Fruit fly (Drosophila melanogaster) whole organism, embryonic: ENCODE data around the gene CG17134.

Experiments
- ATbp ChIP-seq: fragments of 200-800 bp; sonication (Bioruptor generic); optimal IDR thresholded peaks from 2 replicates; lab custom pipeline; 2017; ENCODE audit warnings: missing biosample characterization, mild to moderate bottlenecking, missing genetic modification characterization, missing genetic modification reagents
- CG10366 ChIP-seq: fragments of 200-800 bp; sonication (Bioruptor generic); IDR thresholded peaks from 2 replicates; pipeline ENCODE4 v1.3.6; 2022; ENCODE audit warnings: missing biosample characterization, missing genetic modification characterization
- CG10431 ChIP-seq: fragments of 200-800 bp; sonication (Bioruptor generic); optimal IDR thresholded peaks from 3 replicates; lab custom pipeline; 2018; ENCODE audit warnings: missing biosample characterization, mild to moderate bottlenecking, missing genetic modification characterization
- CG11504 ChIP-seq: fragments of 200-800 bp; sonication (Bioruptor generic); optimal IDR thresholded peaks from 3 replicates; lab custom pipeline; 2019; ENCODE audit warnings: missing biosample characterization, mild to moderate bottlenecking, missing genetic modification characterization, moderate library complexity
- CG11723 ChIP-seq: fragments of 200-800 bp; sonication (Bioruptor generic); optimal IDR thresholded peaks from 2 replicates; lab custom pipeline; 2017; ENCODE audit warnings: missing biosample characterization, mild to moderate bottlenecking, missing genetic modification characterization
- CG12236 ChIP-seq: fragments of 200-800 bp; sonication (Bioruptor generic); optimal IDR thresholded peaks from 2 replicates; lab custom pipeline; 2016; ENCODE audit warnings: missing biosample characterization, missing genetic modification characterization
- CG14441 ChIP-seq: fragments of 200-800 bp; sonication (Bioruptor generic); IDR thresholded peaks from 2 replicates; pipeline ENCODE4 v1.3.6; 2022; ENCODE audit warnings: missing biosample characterization, missing genetic modification characterization
- CG14667 ChIP-seq: fragments of 200-800 bp; sonication (Bioruptor generic); IDR thresholded peaks from 2 replicates; pipeline ENCODE4 v1.3.6; 2022; ENCODE audit warnings: missing biosample characterization, missing genetic modification characterization
- CG15269 ChIP-seq: fragments of 200-800 bp; sonication (Bioruptor generic); optimal IDR thresholded peaks from 2 replicates; lab custom pipeline; 2018; ENCODE audit warnings: missing biosample characterization, mild to moderate bottlenecking, missing genetic modification characterization, moderate library complexity
- CG15514 ChIP-seq: fragments of 200-800 bp; sonication (Bioruptor generic); optimal IDR thresholded peaks from 3 replicates; lab custom pipeline; 2017; ENCODE audit warnings: missing biosample characterization, missing genetic modification characterization, mild to moderate bottlenecking, moderate library complexity, missing genetic modification reagents
- CG16813 ChIP-seq: fragments of 200-800 bp; sonication (Bioruptor generic); IDR thresholded peaks from 3 replicates; pipeline ENCODE4 v1.3.6; 2022; ENCODE audit warnings: missing biosample characterization, missing genetic modification characterization; ENCODE audit not compliant: partially characterized antibody
- CG17361 ChIP-seq: fragments of 200-800 bp; sonication (Bioruptor generic); IDR thresholded peaks from 3 replicates; pipeline ENCODE4 v1.3.6; 2022; ENCODE audit warnings: missing biosample characterization, missing genetic modification characterization
- CG18764 ChIP-seq: fragments of 200-800 bp; sonication (Bioruptor generic); optimal IDR thresholded peaks from 3 replicates; lab custom pipeline; 2016; ENCODE audit warnings: missing biosample characterization, missing genetic modification characterization
- CG2889 ChIP-seq: fragments of 200-800 bp; sonication (Bioruptor generic); IDR thresholded peaks from 3 replicates; pipeline ENCODE4 v1.3.6; 2022; ENCODE audit warnings: missing biosample characterization, missing genetic modification characterization
- CG34422 ChIP-seq: fragments of 200-800 bp; sonication (Bioruptor generic); IDR thresholded peaks from 3 replicates; pipeline ENCODE4 v1.3.6; 2022; ENCODE audit warnings: missing biosample characterization, missing genetic modification characterization
- CG6765 ChIP-seq: fragments of 200-800 bp; sonication (Bioruptor generic); optimal IDR thresholded peaks from 3 replicates; lab custom pipeline; 2017; ENCODE audit warnings: missing biosample characterization, mild to moderate bottlenecking, missing genetic modification characterization
- CG7372 ChIP-seq: fragments of 200-800 bp; sonication (Bioruptor generic); IDR thresholded peaks from 2 replicates; pipeline ENCODE4 v1.3.6; 2022; ENCODE audit warnings: missing biosample characterization, missing genetic modification characterization
- CG7928 ChIP-seq: fragments of 200-800 bp; sonication (Bioruptor generic); optimal IDR thresholded peaks from 2 replicates; lab custom pipeline; 2017; ENCODE audit warnings: missing biosample characterization, mild to moderate bottlenecking, missing genetic modification characterization
- CG8281 ChIP-seq: fragments of 200-800 bp; sonication (Bioruptor generic); optimal IDR thresholded peaks from 2 replicates; lab custom pipeline; 2018; ENCODE audit warnings: missing biosample characterization, mild to moderate bottlenecking, missing genetic modification characterization, moderate library complexity
- CoRest ChIP-seq: fragments of 200-800 bp; sonication (Bioruptor generic); optimal IDR thresholded peaks from 3 replicates; lab custom pipeline; 2018; ENCODE audit warnings: missing biosample characterization, mild to moderate bottlenecking, missing genetic modification characterization, moderate library complexity
- Dek ChIP-seq: fragments of 200-800 bp; sonication (Bioruptor generic); optimal IDR thresholded peaks from 3 replicates; lab custom pipeline; 2019; ENCODE audit warnings: missing biosample characterization, mild to moderate bottlenecking, missing genetic modification characterization, moderate library complexity
- HmgZ ChIP-seq: fragments of 200-800 bp; sonication (Bioruptor generic); optimal IDR thresholded peaks from 2 replicates; lab custom pipeline; 2018; ENCODE audit warnings: missing biosample characterization, mild to moderate bottlenecking, missing genetic modification characterization
- Hmx ChIP-seq: fragments of 200-800 bp; sonication (Bioruptor generic); optimal IDR thresholded peaks from 2 replicates; lab custom pipeline; 2016; ENCODE audit warnings: missing biosample characterization, missing genetic modification characterization
- NK7.1 ChIP-seq: fragments of 200-800 bp; sonication (Bioruptor generic); optimal IDR thresholded peaks from 3 replicates; lab custom pipeline; 2016; ENCODE audit warnings: missing biosample characterization, missing genetic modification characterization
- Optix ChIP-seq: fragments of 200-800 bp; sonication (Bioruptor generic); IDR thresholded peaks from 3 replicates; pipeline ENCODE4 v1.3.6; 2022; ENCODE audit warnings: missing biosample characterization, missing genetic modification characterization
- Pdp1 ChIP-seq, 2 experiments: fragments of 200-800 bp; sonication (Bioruptor generic); optimal IDR thresholded peaks; 3 replicates each; lab custom pipeline; 2016; ENCODE audit warnings: missing biosample characterization in 2 of 2, missing genetic modification characterization in 2 of 2, mild to moderate bottlenecking in 1 of 2, moderate library complexity in 1 of 2
- Sin3A ChIP-seq: fragments of >200 bp; optimal IDR thresholded peaks from 2 replicates; lab custom pipeline; 2018
- Xbp1 ChIP-seq: fragments of 200-800 bp; sonication (Bioruptor generic); optimal IDR thresholded peaks from 3 replicates; lab custom pipeline; 2016; ENCODE audit warnings: missing biosample characterization, mild to moderate bottlenecking, missing genetic modification characterization
- al ChIP-seq: fragments of 200-800 bp; sonication (Bioruptor generic); IDR thresholded peaks from 2 replicates; pipeline ENCODE4 v1.3.6; 2022; ENCODE audit warnings: missing biosample characterization, missing genetic modification characterization
- amos ChIP-seq: fragments of 200-800 bp; sonication (Bioruptor generic); IDR thresholded peaks from 2 replicates; pipeline ENCODE4 v1.3.6; 2022; ENCODE audit warnings: missing biosample characterization, missing genetic modification characterization; ENCODE audit not compliant: partially characterized antibody
- ase ChIP-seq: fragments of 200-800 bp; sonication (Bioruptor generic); IDR thresholded peaks from 3 replicates; pipeline ENCODE4 v1.3.6; 2022; ENCODE audit warnings: missing biosample characterization, missing genetic modification characterization
- corto ChIP-seq: fragments of 200-800 bp; sonication (Bioruptor generic); optimal IDR thresholded peaks from 2 replicates; lab custom pipeline; 2016; ENCODE audit warnings: missing biosample characterization, mild to moderate bottlenecking, missing genetic modification characterization, moderate library complexity
- dpn ChIP-seq, 2 experiments: fragments of 200-800 bp; sonication (Bioruptor generic); optimal IDR thresholded peaks; 3 replicates each; lab custom pipeline; 2016; ENCODE audit warnings: missing biosample characterization in 2 of 2, missing genetic modification characterization in 2 of 2
- lab ChIP-seq: fragments of 200-800 bp; sonication (Bioruptor generic); optimal IDR thresholded peaks from 3 replicates; lab custom pipeline; 2017; ENCODE audit warnings: missing biosample characterization, missing genetic modification characterization, mild to moderate bottlenecking, moderate library complexity, missing genetic modification reagents
- oc ChIP-seq: fragments of 200-800 bp; sonication (Bioruptor generic); optimal IDR thresholded peaks from 2 replicates; lab custom pipeline; 2018; ENCODE audit warnings: missing biosample characterization, mild to moderate bottlenecking, missing genetic modification characterization, moderate library complexity
- sd ChIP-seq: fragments of 200-800 bp; sonication (Bioruptor generic); optimal IDR thresholded peaks from 3 replicates; lab custom pipeline; 2018; ENCODE audit warnings: missing biosample characterization, mild to moderate bottlenecking, missing genetic modification characterization, moderate library complexity
- shn ChIP-seq: fragments of 200-800 bp; sonication (Bioruptor generic); optimal IDR thresholded peaks from 3 replicates; lab custom pipeline; 2016; ENCODE audit warnings: missing biosample characterization, missing genetic modification characterization
- slou ChIP-seq: fragments of 200-800 bp; sonication (Bioruptor generic); optimal IDR thresholded peaks from 3 replicates; lab custom pipeline; 2016; ENCODE audit warnings: missing biosample characterization, missing genetic modification characterization
- so ChIP-seq: fragments of 200-800 bp; sonication (Bioruptor generic); IDR thresholded peaks from 3 replicates; pipeline ENCODE4 v1.3.6; 2022; ENCODE audit warnings: missing biosample characterization, missing genetic modification characterization
- sqz ChIP-seq: fragments of 200-800 bp; sonication (Bioruptor generic); optimal IDR thresholded peaks from 3 replicates; lab custom pipeline; 2018; ENCODE audit warnings: missing biosample characterization, mild to moderate bottlenecking, missing genetic modification characterization
- ttk ChIP-seq: fragments of 200-800 bp; sonication (Bioruptor generic); IDR thresholded peaks from 2 replicates; pipeline ENCODE4 v2.1.2; 2022; ENCODE audit warnings: missing biosample characterization, missing genetic modification characterization
- z ChIP-seq: fragments of 200-800 bp; sonication (Bioruptor generic); IDR thresholded peaks from 3 replicates; pipeline ENCODE4 v1.3.6; 2022; ENCODE audit warnings: missing biosample characterization, missing genetic modification characterization

CG17134 gene

DNA sequence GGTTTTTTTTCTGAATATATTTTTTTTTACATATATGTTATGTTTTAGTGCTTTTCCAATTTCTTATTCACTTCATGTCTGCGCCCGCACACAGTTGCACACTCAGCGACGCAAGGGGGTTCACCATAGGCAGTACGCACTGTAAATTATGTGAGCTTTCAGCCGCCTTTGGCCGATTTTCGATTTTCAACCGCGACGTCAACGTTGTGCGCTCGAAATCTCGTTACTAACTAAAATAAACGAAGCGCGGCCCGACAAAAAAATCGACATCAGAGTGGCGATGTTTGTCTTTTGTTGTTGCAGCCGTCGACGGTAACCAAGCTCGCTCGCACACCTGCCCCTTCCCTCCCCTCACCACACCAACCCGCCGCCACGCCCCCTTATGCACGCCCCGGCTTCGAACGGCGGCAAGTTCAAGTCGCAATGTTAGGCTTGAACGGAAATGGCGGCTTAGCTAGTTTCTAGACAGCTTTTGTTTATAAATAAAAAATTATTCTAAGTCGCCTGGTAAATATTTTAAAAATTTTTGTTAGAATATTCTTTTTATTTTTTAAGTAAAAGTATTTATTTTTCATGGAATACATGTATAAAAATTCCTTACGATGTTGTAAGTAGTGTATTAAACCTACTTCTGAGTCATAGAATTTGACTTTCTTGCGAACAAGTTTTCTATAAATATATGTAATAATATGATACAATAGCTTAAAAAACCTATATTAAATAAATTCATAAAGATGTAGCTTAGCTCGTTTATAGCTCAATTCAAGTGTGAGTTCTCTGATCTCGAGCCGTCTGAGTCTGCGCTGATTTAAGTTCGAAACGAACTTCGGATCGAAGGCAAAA is 19.4 kb upstream of the CG17134 start, which contains the start of gene CG31869 (continued):
- TF ChIP-seq ttk (peak; percentile 40; the same call in 1 of the 2 replicates), sqz (GFP tag; lab: Kevin White, UChicago) (peak; percentile 57), al (GFP tag; lab: Robert Waterston, UW) (peak; percentile 26; the same call in 1 of the 2 replicates), so (0 out of 3 replicates have a peak, but pooled peaks have one; percentile 13), Optix (GFP tag; lab: Robert Waterston, UW) (0 out of 3 replicates have a peak, but pooled peaks have one; percentile 34), CG14667 (GFP tag; lab: Robert Waterston, UW) (0 out of 2 replicates have a peak, but pooled peaks have one; percentile 11), CG14441 (GFP tag; lab: Robert Waterston, UW) (peak; percentile 65), CG15269 (peak; percentile 8), CG7372 (GFP tag; lab: Robert Waterston, UW) (0 out of 2 replicates have a peak, but pooled peaks have one; percentile 17)

DNA sequence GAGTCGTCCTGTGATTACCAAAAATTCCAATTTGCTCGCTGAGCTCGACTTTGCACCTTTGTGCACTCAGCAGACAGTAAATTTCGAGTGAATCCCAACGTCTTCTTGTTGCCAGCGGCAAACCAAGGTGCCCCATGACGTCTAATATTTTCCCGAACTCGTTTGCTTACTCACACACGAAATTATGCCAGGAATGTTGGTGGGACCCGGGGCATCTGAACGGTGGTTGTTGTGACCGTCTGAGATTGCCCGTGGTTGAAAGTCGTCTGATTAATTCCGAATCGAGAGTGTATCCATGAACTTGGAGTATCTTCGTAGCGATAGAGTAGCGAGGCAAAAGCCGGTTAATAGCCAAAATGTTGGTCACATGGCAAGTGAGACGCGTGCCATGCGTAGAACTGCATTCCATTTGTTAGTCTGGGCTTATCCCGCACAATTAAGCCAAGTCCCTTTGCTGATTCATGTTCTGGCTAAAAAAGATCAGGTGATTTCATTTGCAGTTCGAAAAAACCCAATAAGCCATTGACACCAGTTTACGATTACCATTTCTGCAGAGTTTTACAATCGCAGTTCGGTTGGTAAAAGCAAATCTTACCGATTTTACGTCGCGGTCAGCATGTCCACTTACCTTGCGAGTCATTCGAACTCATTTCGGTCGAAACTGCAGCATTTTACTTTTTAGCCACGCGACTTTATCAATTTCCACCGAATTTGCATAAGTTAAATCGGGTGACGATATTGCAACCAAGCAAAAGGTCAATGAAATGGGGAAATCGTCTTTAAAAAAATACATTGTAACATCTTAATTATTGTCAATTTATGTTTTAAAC is 18.3 kb upstream of the CG17134 start:
- TF ChIP-seq CG34422 (0 out of 3 replicates have a peak, but pooled peaks have one; percentile 16), corto (GFP tag; lab: Kevin White, UChicago) (no peak), oc (tag; lab: Kevin White, UChicago) (no peak), sd (tag; lab: Kevin White, UChicago) (peak; percentile 96), CG11504 (peak; percentile 39), CG7928 (GFP tag; lab: Kevin White, UChicago) (no peak), lab (GFP tag; lab: Kevin White, UChicago) (no peak), CG11723 (GFP tag; lab: Kevin White, UChicago) (no peak), ATbp (GFP tag; lab: Kevin White, UChicago) (no peak), CG8281 (tag; lab: Kevin White, UChicago) (no peak), Hmx (no peak), shn (no peak), CG12236 (GFP tag; lab: Kevin White, UChicago) (no peak), amos (GFP tag; lab: Robert Waterston, UW) (no peak), CG17361 (GFP tag; lab: Robert Waterston, UW) (no peak), CG10366 (GFP tag; lab: Robert Waterston, UW) (no peak), CG15514 (GFP tag; lab: Kevin White, UChicago) (no peak), z (GFP tag; lab: Robert Waterston, UW) (peak; percentile 35; the same call in 1 of the 3 replicates), CoRest (tag; lab: Kevin White, UChicago) (no peak), CG16813 (no peak), CG10431 (GFP tag; lab: Kevin White, UChicago) (no peak)

DNA sequence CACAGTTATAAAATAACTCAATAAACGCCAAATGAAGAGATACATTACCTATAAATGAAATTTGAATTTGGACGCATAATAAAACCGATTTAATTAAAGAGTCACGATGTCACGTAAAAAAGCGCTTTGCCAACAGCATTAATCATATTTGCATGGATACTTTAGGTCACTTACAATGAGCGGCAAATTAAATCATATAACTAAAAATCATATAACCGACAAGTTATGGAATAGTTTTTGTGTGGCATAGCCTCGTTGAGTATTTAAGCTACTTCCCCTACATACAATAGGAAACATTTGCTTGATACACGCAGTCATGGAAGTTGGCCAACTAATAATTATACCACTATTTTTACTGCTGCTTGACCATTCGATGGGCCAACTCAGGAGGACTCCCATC is 1.7 kb upstream of the CG17134 start, which contains the start of gene CG6508:
TSS of gene CG6508 (plus strand) at position 301 of the 400 bp plus-strand sequence.
- TF ChIP-seq CG2889 (GFP tag; lab: Robert Waterston, UW) (no peak), HmgZ (tag; lab: Kevin White, UChicago) (no peak), Pdp1 (GFP tag; optimal IDR thresholded peaks at IDR 0.05; lab: Kevin White, UChicago) (no peak), Dek (tag; lab: Kevin White, UChicago) (no peak), ase (no peak), slou (no peak), CG6765 (no peak), NK7.1 (GFP tag; lab: Kevin White, UChicago) (no peak), dpn (GFP tag; optimal IDR thresholded peaks at IDR 0.05; lab: Kevin White, UChicago) (no peak), Xbp1 (GFP tag; lab: Kevin White, UChicago) (no peak), CG18764 (GFP tag; lab: Kevin White, UChicago) (no peak), Sin3A (no peak)
